Worm (Caenorhabditis elegans): Measurements from ENCODE around the gene F19G12.3.
A peak's percentile ranks its signal among the peaks of the same experiment; 100 is the strongest.

The F19G12.3 gene

ce11 chrX:1389382-1389983 is 35.1 kb upstream of the F19G12.3 start (continued):
- TF ChIP-seq mes-4 (tag; optimal IDR thresholded peaks at IDR 0.05) (no peak), B0035.1 (tag; optimal IDR thresholded peaks at IDR 0.05) (peak; percentile 83), him-1 (tag; optimal IDR thresholded peaks at IDR 0.05) (no peak), xnd-1 (tag; optimal IDR thresholded peaks at IDR 0.05) (no peak), hsf-1 (GFP tag; IDR thresholded peaks at IDR 0.05) (no peak), attf-3 (GFP tag; conservative IDR thresholded peaks at IDR 0.05) (no peak), Y67H2A.10 (GFP tag; conservative IDR thresholded peaks at IDR 0.05) (no peak), F10E7.11 (tag; optimal IDR thresholded peaks at IDR 0.05) (peak; percentile 71), F33H1.4 (GFP tag; IDR thresholded peaks at IDR 0.05) (no peak), nhr-80 (tag; optimal IDR thresholded peaks at IDR 0.05) (peak; percentile 66), tlf-1 (GFP tag; optimal IDR thresholded peaks at IDR 0.05) (peak; percentile 92), C06A6.2 (GFP tag; conservative IDR thresholded peaks at IDR 0.05) (peak; percentile 87), tbx-9 (tag; optimal IDR thresholded peaks at IDR 0.05; ENCODE audit: borderline replicate concordance) (no peak), gei-17 (GFP tag; optimal IDR thresholded peaks at IDR 0.05) (peak; percentile 96)

DNA sequence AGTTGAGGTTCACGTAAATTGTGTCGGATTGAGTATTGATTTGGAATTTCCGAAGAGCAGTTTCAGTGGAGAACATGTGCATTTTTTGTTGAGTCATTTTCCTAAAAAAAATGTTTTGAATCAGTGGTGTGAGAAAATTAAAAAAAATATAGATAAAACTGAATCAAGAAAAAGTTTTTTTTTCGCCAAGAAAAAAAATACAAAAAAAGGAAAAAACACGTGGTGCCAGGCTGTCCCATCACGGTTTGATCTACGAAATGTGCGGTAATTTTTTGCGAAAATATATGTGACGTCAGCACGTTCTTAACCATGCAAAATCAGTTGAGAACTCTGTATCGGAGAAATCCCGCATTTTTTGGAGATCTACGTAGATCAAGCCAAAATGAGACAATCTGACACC is 30.7 kb upstream of the F19G12.3 start, which contains the start of gene F56C3.9:
TSS of gene F56C3.9 (minus strand) at position 101 of the 400 bp plus-strand sequence.
- TF ChIP-seq K11D2.4 (GFP tag; IDR thresholded peaks at IDR 0.05) (no peak), mel-28 (tag; optimal IDR thresholded peaks at IDR 0.05; ENCODE audit: borderline replicate concordance) (no peak), Y79H2A.3 (GFP tag; conservative IDR thresholded peaks at IDR 0.05) (no peak), akir-1 (GFP tag; optimal IDR thresholded peaks at IDR 0.05) (no peak), F52B5.7 (tag; optimal IDR thresholded peaks at IDR 0.05) (no peak), B0019.2 (GFP tag; conservative IDR thresholded peaks at IDR 0.05) (no peak), egl-18 (GFP tag; IDR thresholded peaks at IDR 0.05) (no peak)

DNA sequence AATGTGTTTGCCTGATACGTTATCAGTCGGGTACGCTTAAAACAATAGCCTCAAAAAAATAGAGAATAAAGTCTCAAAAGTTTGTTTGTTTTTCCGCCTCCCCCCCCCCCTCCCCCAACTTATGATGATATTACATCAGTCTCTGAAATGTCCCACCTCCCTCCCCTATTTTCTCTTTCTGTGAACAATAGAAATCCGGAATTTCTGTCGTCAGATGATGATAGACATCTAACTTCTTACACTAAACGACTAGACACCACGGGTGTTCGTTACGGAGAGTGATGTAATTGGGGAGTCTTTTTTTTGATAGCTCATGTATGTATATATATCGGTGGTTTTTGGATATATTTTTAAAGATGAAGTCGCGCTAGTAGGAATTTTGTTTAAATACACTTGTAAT is 30.2 kb upstream of the F19G12.3 start:
- TF ChIP-seq sdz-38 (tag; optimal IDR thresholded peaks at IDR 0.05) (no peak), rcor-1 (GFP tag; IDR thresholded peaks at IDR 0.05) (no peak), lin-35 (GFP tag; optimal IDR thresholded peaks at IDR 0.05) (no peak), pha-4 (tag; optimal IDR thresholded peaks at IDR 0.05) (no peak), hlh-12 (tag; optimal IDR thresholded peaks at IDR 0.05) (no peak), ztf-22 (GFP tag; optimal IDR thresholded peaks at IDR 0.05) (no peak), ccch-3 (GFP tag; optimal IDR thresholded peaks at IDR 0.05) (no peak), F52B5.7 (tag; optimal IDR thresholded peaks at IDR 0.05) (no peak), ama-1 (optimal IDR thresholded peaks at IDR 0.05) (no peak), ama-1 (GFP tag; optimal IDR thresholded peaks at IDR 0.05) (no peak), atf-7 (tag; optimal IDR thresholded peaks at IDR 0.05) (no peak), dpff-1 (tag; optimal IDR thresholded peaks at IDR 0.05) (no peak), bed-2 (GFP tag; IDR thresholded peaks at IDR 0.05) (no peak), nhr-179 (tag; optimal IDR thresholded peaks at IDR 0.05) (no peak), F49E8.2 (tag; optimal IDR thresholded peaks at IDR 0.05; ENCODE audit: insufficient read depth) (no peak), attf-3 (GFP tag; conservative IDR thresholded peaks at IDR 0.05) (no peak), F57A8.1 (GFP tag; optimal IDR thresholded peaks at IDR 0.05) (no peak), somi-1 (GFP tag; optimal IDR thresholded peaks at IDR 0.05) (no peak), zfh-2 (GFP tag; conservative IDR thresholded peaks at IDR 0.05) (no peak), D2030.7 (GFP tag; IDR thresholded peaks at IDR 0.05) (no peak)

Data from whole organism, young adult.